Fruit fly (Drosophila melanogaster): ENCODE results near the gene Msr-110.

DNA sequence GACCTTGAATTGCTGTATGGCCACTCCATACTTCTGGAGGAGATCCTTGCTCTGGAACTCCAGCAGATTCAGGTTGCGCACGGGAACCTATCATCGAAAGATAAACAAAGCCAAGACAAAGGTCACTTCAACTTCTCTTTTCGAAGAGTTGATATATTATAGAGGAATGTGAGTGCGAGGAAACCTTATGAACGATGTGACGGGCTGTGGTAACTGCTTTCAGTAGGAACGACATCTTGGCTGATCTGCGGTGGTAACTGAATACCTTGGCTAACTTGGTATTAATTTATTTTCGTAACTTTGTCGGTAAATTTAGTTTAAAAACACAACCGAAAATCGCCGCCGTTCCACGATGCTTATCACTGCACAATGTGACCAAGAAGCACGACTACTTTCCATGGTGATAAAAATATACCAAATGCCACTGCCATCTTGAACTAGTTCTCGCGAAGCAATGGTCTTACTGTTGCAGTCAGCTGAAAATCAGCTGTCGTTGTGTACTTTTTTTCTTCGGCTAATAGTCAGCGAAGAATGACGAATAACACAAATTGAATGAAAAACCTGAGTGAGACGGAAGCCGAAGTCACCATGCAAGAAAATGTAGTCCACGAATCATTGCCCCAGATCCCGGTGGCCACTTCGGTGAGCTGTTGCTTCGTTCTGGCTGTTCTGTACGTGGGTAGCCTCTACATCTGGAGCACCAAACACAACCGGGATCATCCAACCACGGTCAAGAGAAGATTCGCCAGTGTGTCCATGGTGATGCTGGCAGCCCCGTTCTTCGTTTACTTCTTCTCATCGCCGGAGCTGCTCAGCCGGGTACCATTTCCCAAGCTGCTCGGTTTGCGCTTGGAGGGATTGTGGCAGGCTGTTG is 13.6 kb downstream of the Msr-110 start, which contains the start of the genes ScsbetaG and Sras:
- TF ChIP-seq CG14441 (GFP tag; IDR thresholded peaks at IDR 0.05) (no peak), kni (GFP tag; optimal IDR thresholded peaks at IDR 0.05) (no peak), Lim3 (GFP tag; IDR thresholded peaks at IDR 0.05) (no peak), tio (GFP tag; optimal IDR thresholded peaks at IDR 0.05) (no peak), CG8359 (GFP tag; optimal IDR thresholded peaks at IDR 0.05; ENCODE audit: borderline replicate concordance) (no peak), Hr78 (GFP tag; optimal IDR thresholded peaks at IDR 0.05) (peak in 1 of 2 experiments; percentile 14), CG10979 (tag; optimal IDR thresholded peaks at IDR 0.05) (no peak), Hsf (GFP tag; optimal IDR thresholded peaks at IDR 0.05) (no peak), CG4424 (GFP tag; optimal IDR thresholded peaks at IDR 0.05) (no peak), Sox102F (GFP tag; optimal IDR thresholded peaks at IDR 0.05) (no peak), klu (GFP tag; IDR thresholded peaks at IDR 0.05) (no peak)
